Fruit fly (Drosophila melanogaster): ENCODE data around the gene Trc8.

DNA sequence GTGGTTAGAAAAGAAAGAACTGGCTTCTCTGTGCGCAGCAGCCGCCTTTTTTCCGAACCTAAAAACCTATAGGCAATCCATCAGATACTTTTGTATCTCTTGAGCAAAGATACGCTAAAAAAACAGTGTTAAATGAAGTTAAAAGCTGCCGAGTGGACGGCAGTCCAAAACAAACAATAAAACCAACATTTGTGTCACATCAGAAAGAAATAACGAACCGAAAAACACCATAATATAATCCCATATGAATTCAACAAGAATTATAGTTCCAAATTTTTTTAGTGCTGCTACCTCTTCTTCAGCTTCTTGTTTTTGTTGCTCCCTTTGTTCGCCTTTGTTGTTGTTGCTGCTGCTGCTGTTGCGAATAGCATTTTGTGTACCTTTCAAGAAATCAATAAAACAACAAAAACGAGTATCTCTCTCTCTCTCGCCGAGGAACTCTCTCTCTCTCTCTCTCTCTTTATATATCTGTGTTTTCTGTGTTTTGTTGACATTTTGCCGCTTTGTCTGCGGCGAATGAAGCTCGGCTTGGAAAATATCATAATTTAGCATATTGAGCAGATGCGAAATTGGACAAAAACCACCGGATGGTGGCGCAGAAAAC, 45.7 kb downstream of the Trc8 start:
- TF ChIP-seq Pif1B (GFP tag; optimal IDR thresholded peaks at IDR 0.05) (no peak), CG17806 (tag; optimal IDR thresholded peaks at IDR 0.05) (no peak), EcR (GFP tag; optimal IDR thresholded peaks at IDR 0.05) (no peak), CG10348 (GFP tag; IDR thresholded peaks at IDR 0.05) (no peak), CG13204 (GFP tag; optimal IDR thresholded peaks at IDR 0.05) (no peak), CG4496 (GFP tag; IDR thresholded peaks at IDR 0.05) (no peak), gl (tag; optimal IDR thresholded peaks at IDR 0.05) (no peak), CG9948 (tag; optimal IDR thresholded peaks at IDR 0.05) (no peak), D1 (tag; optimal IDR thresholded peaks at IDR 0.05) (no peak), rn (GFP tag; IDR thresholded peaks at IDR 0.05) (no peak), Snoo (tag; optimal IDR thresholded peaks at IDR 0.05) (no peak), CG32121 (GFP tag; IDR thresholded peaks at IDR 0.05) (no peak)

Data from whole organism, pupa.